Fruit fly (Drosophila melanogaster) whole organism, embryonic: ENCODE results near the gene SoxN.
A peak's percentile ranks its signal among the peaks of the same experiment; 100 is the strongest.

Experiments
- Ada2b ChIP-seq: fragments of 200-800 bp; sonication (Bioruptor generic); IDR thresholded peaks from 2 replicates; pipeline ENCODE4 v1.3.6; 2022; ENCODE audit warnings: missing biosample characterization, missing genetic modification characterization
- Antp ChIP-seq: fragments of 200-800 bp; sonication (Bioruptor generic); optimal IDR thresholded peaks from 3 replicates; lab custom pipeline; 2016; ENCODE audit warnings: missing biosample characterization, missing genetic modification characterization
- C15 ChIP-seq: fragments of 200-800 bp; sonication (Bioruptor generic); IDR thresholded peaks from 3 replicates; pipeline ENCODE4 v1.3.6; 2022; ENCODE audit warnings: missing biosample characterization, missing genetic modification characterization
- CG10543 ChIP-seq: fragments of 200-800 bp; sonication (Bioruptor generic); optimal IDR thresholded peaks from 3 replicates; lab custom pipeline; 2017; ENCODE audit warnings: missing biosample characterization, mild to moderate bottlenecking, missing genetic modification characterization, moderate library complexity
- CG11723 ChIP-seq: fragments of 200-800 bp; sonication (Bioruptor generic); optimal IDR thresholded peaks from 2 replicates; lab custom pipeline; 2017; ENCODE audit warnings: missing biosample characterization, mild to moderate bottlenecking, missing genetic modification characterization
- CG12659 ChIP-seq: fragments of 200-800 bp; sonication (Bioruptor generic); optimal IDR thresholded peaks from 3 replicates; lab custom pipeline; 2017; ENCODE audit warnings: mild to moderate bottlenecking, missing biosample characterization, missing genetic modification reagents, missing genetic modification characterization
- CG14667 ChIP-seq: fragments of 200-800 bp; sonication (Bioruptor generic); IDR thresholded peaks from 2 replicates; pipeline ENCODE4 v1.3.6; 2022; ENCODE audit warnings: missing biosample characterization, missing genetic modification characterization
- CG16813 ChIP-seq: fragments of 200-800 bp; sonication (Bioruptor generic); IDR thresholded peaks from 3 replicates; pipeline ENCODE4 v1.3.6; 2022; ENCODE audit warnings: missing biosample characterization, missing genetic modification characterization; ENCODE audit not compliant: partially characterized antibody
- CG17829 ChIP-seq: fragments of 200-800 bp; optimal IDR thresholded peaks from 2 replicates; lab custom pipeline; 2019; ENCODE audit warnings: missing biosample characterization, mild to moderate bottlenecking, missing genetic modification characterization, moderate library complexity
- CG1792 ChIP-seq: fragments of 200-800 bp; sonication (Bioruptor generic); optimal IDR thresholded peaks from 2 replicates; lab custom pipeline; 2016; ENCODE audit warnings: missing biosample characterization, missing genetic modification characterization
- CG18599 ChIP-seq: fragments of 200-800 bp; sonication (Bioruptor generic); optimal IDR thresholded peaks from 3 replicates; lab custom pipeline; 2017; ENCODE audit warnings: missing biosample characterization, missing genetic modification characterization, mild to moderate bottlenecking, moderate library complexity, missing genetic modification reagents
- CG30431 ChIP-seq: fragments of 200-800 bp; sonication (Bioruptor generic); optimal IDR thresholded peaks from 2 replicates; lab custom pipeline; 2017; ENCODE audit warnings: missing biosample characterization, missing genetic modification characterization
- CG4854 ChIP-seq: fragments of 200-800 bp; sonication (Bioruptor generic); optimal IDR thresholded peaks from 2 replicates; lab custom pipeline; 2016; ENCODE audit warnings: missing biosample characterization, missing genetic modification characterization, inconsistent platforms
- CG6689 ChIP-seq: fragments of 200-800 bp; sonication (Bioruptor generic); IDR thresholded peaks from 2 replicates; pipeline ENCODE4 v1.3.6; 2022; ENCODE audit warnings: missing biosample characterization, missing genetic modification characterization
- CG7745 ChIP-seq: fragments of 200-800 bp; sonication (Bioruptor generic); optimal IDR thresholded peaks from 2 replicates; lab custom pipeline; 2018; ENCODE audit warnings: missing biosample characterization, mild to moderate bottlenecking, missing genetic modification characterization, moderate library complexity
- CG8089 ChIP-seq: fragments of 200-800 bp; sonication (Bioruptor generic); optimal IDR thresholded peaks from 3 replicates; lab custom pipeline; 2016; ENCODE audit warnings: missing biosample characterization, missing genetic modification characterization
- CG8478 ChIP-seq: fragments of >200 bp; optimal IDR thresholded peaks from 2 replicates; lab custom pipeline; 2018
- Chrac-16 ChIP-seq: fragments of 200-800 bp; sonication (Bioruptor generic); optimal IDR thresholded peaks from 3 replicates; lab custom pipeline; 2016; ENCODE audit warnings: missing biosample characterization, missing genetic modification characterization
- CrebB ChIP-seq: fragments of 200-800 bp; sonication (Bioruptor generic); optimal IDR thresholded peaks from 3 replicates; lab custom pipeline; 2018; ENCODE audit warnings: missing biosample characterization, mild to moderate bottlenecking, missing genetic modification characterization
- Dek ChIP-seq: fragments of 200-800 bp; sonication (Bioruptor generic); optimal IDR thresholded peaks from 3 replicates; lab custom pipeline; 2019; ENCODE audit warnings: missing biosample characterization, mild to moderate bottlenecking, missing genetic modification characterization, moderate library complexity
- Dip3 ChIP-seq: fragments of 200-800 bp; sonication (Bioruptor generic); optimal IDR thresholded peaks from 3 replicates; lab custom pipeline; 2016; ENCODE audit warnings: missing biosample characterization, missing genetic modification characterization
- Dp ChIP-seq: fragments of 200-800 bp; sonication (Bioruptor generic); optimal IDR thresholded peaks from 2 replicates; lab custom pipeline; 2018; ENCODE audit warnings: missing biosample characterization, mild to moderate bottlenecking, missing genetic modification characterization, moderate library complexity
- Drgx ChIP-seq: fragments of 200-800 bp; sonication (Bioruptor generic); IDR thresholded peaks from 2 replicates; pipeline ENCODE4 v1.3.6; 2022; ENCODE audit warnings: missing biosample characterization, missing genetic modification characterization
- E2f2 ChIP-seq: fragments of 200-800 bp; sonication (Bioruptor generic); IDR thresholded peaks from 2 replicates; pipeline ENCODE4 v1.3.6; 2022; ENCODE audit warnings: missing biosample characterization, missing genetic modification characterization
- Fer2 ChIP-seq: fragments of 200-800 bp; sonication (Bioruptor generic); optimal IDR thresholded peaks from 2 replicates; lab custom pipeline; 2018; ENCODE audit warnings: missing biosample characterization, mild to moderate bottlenecking, missing genetic modification characterization, moderate library complexity
- Lim3 ChIP-seq: fragments of 200-800 bp; sonication (Bioruptor generic); IDR thresholded peaks from 2 replicates; pipeline ENCODE4 v1.3.6; 2022; ENCODE audit warnings: missing biosample characterization, missing genetic modification characterization
- Meics ChIP-seq: fragments of 200-800 bp; sonication (Bioruptor generic); optimal IDR thresholded peaks from 2 replicates; lab custom pipeline; 2017; ENCODE audit warnings: missing biosample characterization, mild to moderate bottlenecking, missing genetic modification characterization
- PHDP ChIP-seq: fragments of 200-800 bp; sonication (Bioruptor generic); optimal IDR thresholded peaks from 3 replicates; lab custom pipeline; 2018; ENCODE audit warnings: missing biosample characterization, mild to moderate bottlenecking, missing genetic modification characterization, moderate library complexity
- Pdp1 ChIP-seq, 2 experiments: fragments of 200-800 bp; sonication (Bioruptor generic); optimal IDR thresholded peaks; 3 replicates each; lab custom pipeline; 2016; ENCODE audit warnings: missing biosample characterization in 2 of 2, missing genetic modification characterization in 2 of 2, mild to moderate bottlenecking in 1 of 2, moderate library complexity in 1 of 2
- Vsx1 ChIP-seq: fragments of 200-800 bp; sonication (Bioruptor generic); optimal IDR thresholded peaks from 2 replicates; lab custom pipeline; 2017; ENCODE audit warnings: missing biosample characterization, mild to moderate bottlenecking, missing genetic modification characterization, missing genetic modification reagents
- ara ChIP-seq: fragments of 200-800 bp; sonication (Bioruptor generic); IDR thresholded peaks from 2 replicates; pipeline ENCODE4 v1.3.6; 2022; ENCODE audit warnings: missing biosample characterization, missing genetic modification characterization
- btn ChIP-seq: fragments of 200-800 bp; sonication (Bioruptor generic); optimal IDR thresholded peaks from 2 replicates; lab custom pipeline; 2016; ENCODE audit warnings: missing biosample characterization, missing genetic modification characterization
- dimm ChIP-seq: fragments of 200-800 bp; sonication (Bioruptor generic); IDR thresholded peaks from 2 replicates; pipeline ENCODE4 v1.3.6; 2022; ENCODE audit warnings: missing biosample characterization, missing genetic modification characterization
- eve ChIP-seq, 2 experiments: fragments of >200 bp; optimal IDR thresholded peaks; 2 replicates each; lab custom pipeline; 2017; ENCODE audit warnings: missing biosample characterization in 2 of 2, missing genetic modification characterization in 2 of 2
- fd64A ChIP-seq: fragments of 200-800 bp; sonication (Bioruptor generic); optimal IDR thresholded peaks from 3 replicates; lab custom pipeline; 2018; ENCODE audit warnings: missing biosample characterization, mild to moderate bottlenecking, missing genetic modification characterization
- ftz-f1 ChIP-seq: fragments of 200-800 bp; sonication (Bioruptor generic); optimal IDR thresholded peaks from 2 replicates; lab custom pipeline; 2016; ENCODE audit warnings: missing biosample characterization, missing genetic modification characterization
- gcm2 ChIP-seq: fragments of 200-800 bp; sonication (Bioruptor generic); optimal IDR thresholded peaks from 2 replicates; lab custom pipeline; 2016; ENCODE audit warnings: missing biosample characterization, missing genetic modification characterization
- kay ChIP-seq: fragments of 200-800 bp; sonication (Bioruptor generic); optimal IDR thresholded peaks from 2 replicates; lab custom pipeline; 2016; ENCODE audit warnings: missing biosample characterization, missing genetic modification characterization
- lola ChIP-seq, 3 experiments: fragments of >200 bp in 2 of 3; fragments of 200-800 bp in 1 of 3; sonication (Bioruptor generic) in 1 of 3; optimal IDR thresholded peaks; 2 replicates each; lab custom pipeline; 2017 to 2019; ENCODE audit warnings: missing biosample characterization in 3 of 3, missing genetic modification characterization in 3 of 3, mild to moderate bottlenecking in 1 of 3, moderate library complexity in 1 of 3
- mirr ChIP-seq: fragments of 200-800 bp; sonication (Bioruptor generic); optimal IDR thresholded peaks from 3 replicates; lab custom pipeline; 2018; ENCODE audit warnings: missing biosample characterization, mild to moderate bottlenecking, missing genetic modification characterization
- pzg ChIP-seq: fragments of 200-800 bp; sonication (Bioruptor generic); optimal IDR thresholded peaks from 3 replicates; lab custom pipeline; 2018; ENCODE audit warnings: missing biosample characterization, mild to moderate bottlenecking, missing genetic modification characterization, moderate library complexity
- row ChIP-seq: fragments of 200-800 bp; sonication (Bioruptor generic); IDR thresholded peaks from 3 replicates; pipeline ENCODE4 v1.3.6; 2022; ENCODE audit warnings: missing biosample characterization, missing genetic modification characterization
- sc ChIP-seq, 3 experiments: fragments of >200 bp in 2 of 3; fragments of 200-800 bp in 1 of 3; sonication (Bioruptor generic) in 1 of 3; optimal IDR thresholded peaks; 2 replicates in 2 of 3; 3 replicates in 1 of 3; lab custom pipeline; 2017; ENCODE audit warnings: mild to moderate bottlenecking in 1 of 3, missing biosample characterization in 1 of 3, missing genetic modification characterization in 1 of 3, missing genetic modification reagents in 1 of 3
- sd ChIP-seq: fragments of 200-800 bp; sonication (Bioruptor generic); optimal IDR thresholded peaks from 3 replicates; lab custom pipeline; 2018; ENCODE audit warnings: missing biosample characterization, mild to moderate bottlenecking, missing genetic modification characterization, moderate library complexity
- sens ChIP-seq: fragments of 200-800 bp; sonication (Bioruptor generic); peaks from one replicate; lab custom pipeline; 2016; ENCODE audit warnings: missing biosample characterization, missing genetic modification characterization
- slp2 ChIP-seq: fragments of 200-800 bp; sonication (Bioruptor generic); optimal IDR thresholded peaks from 2 replicates; lab custom pipeline; 2016; ENCODE audit warnings: missing biosample characterization, missing genetic modification characterization
- sob ChIP-seq: fragments of 200-800 bp; sonication (Bioruptor generic); IDR thresholded peaks from 2 replicates; pipeline ENCODE4 v1.3.6; 2022; ENCODE audit warnings: missing biosample characterization, missing genetic modification characterization
- stc ChIP-seq: fragments of 200-800 bp; sonication (Bioruptor generic); IDR thresholded peaks from 2 replicates; pipeline ENCODE4 v1.3.6; 2022; ENCODE audit warnings: missing biosample characterization, missing genetic modification characterization
- toy ChIP-seq: fragments of 200-800 bp; sonication (Bioruptor generic); IDR thresholded peaks from 2 replicates; pipeline ENCODE4 v1.3.6; 2022; ENCODE audit warnings: missing biosample characterization, missing genetic modification characterization
- wdn ChIP-seq: fragments of 200-800 bp; sonication (Bioruptor generic); IDR thresholded peaks from 2 replicates; pipeline ENCODE4 v1.3.6; 2022; ENCODE audit warnings: missing biosample characterization, missing genetic modification characterization
- wor ChIP-seq: fragments of 200-800 bp; sonication (Bioruptor generic); IDR thresholded peaks from 2 replicates; pipeline ENCODE4 v1.3.6; 2022; ENCODE audit warnings: missing biosample characterization, missing genetic modification characterization

The SoxN gene

DNA sequence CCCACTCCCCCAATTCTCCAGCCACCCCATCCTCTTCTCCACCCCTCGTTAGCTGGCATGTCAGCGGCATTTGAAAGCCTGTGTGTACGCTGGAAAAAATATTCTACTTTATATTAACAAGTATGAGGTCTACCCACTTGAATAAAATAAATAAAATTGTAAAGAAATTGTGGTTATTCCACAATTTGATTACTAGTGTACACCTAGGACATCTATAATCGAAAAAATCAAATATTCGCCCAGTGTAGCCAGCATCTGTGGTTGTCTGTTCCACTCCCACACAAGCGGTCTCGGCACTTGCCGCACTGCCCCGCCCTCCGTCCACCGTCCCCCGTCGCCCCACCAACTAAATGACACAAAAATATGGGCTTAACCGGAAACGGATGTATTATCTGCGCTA is 35.3 kb downstream of the SoxN start (continued):
- TF ChIP-seq CG30431: peak; percentile 42
- no peak for TF ChIP-seq CG7745
- TF ChIP-seq Chrac-16 (GFP tag; lab: Kevin White, UChicago): peak; percentile 45
- TF ChIP-seq toy (GFP tag; lab: Robert Waterston, UW): peak; percentile 48
- TF ChIP-seq mirr (GFP tag; lab: Kevin White, UChicago): no peak
- TF ChIP-seq sens: peak; percentile 90
- TF ChIP-seq eve (GFP tag; optimal IDR thresholded peaks at IDR 0.05; lab: Kevin White, UChicago): peak in 1 of 2 experiments; percentile 77
- peak; percentile 75 for TF ChIP-seq CG17829 (tag; lab: Kevin White, UChicago)
- TF ChIP-seq Dek: peak; percentile 9
- TF ChIP-seq kay (GFP tag; lab: Kevin White, UChicago): peak; percentile 13
- TF ChIP-seq Drgx (GFP tag; lab: Robert Waterston, UW): no peak
- TF ChIP-seq CG4854 (GFP tag; lab: Kevin White, UChicago): no peak
- TF ChIP-seq stc (GFP tag; lab: Robert Waterston, UW): peak; percentile 73; the same call in 1 of the 2 replicates
- no peak for TF ChIP-seq CG10543 (GFP tag; lab: Kevin White, UChicago)
- peak; percentile 9 for TF ChIP-seq CrebB (tag; lab: Kevin White, UChicago)
- no peak for TF ChIP-seq C15 (GFP tag; lab: Robert Waterston, UW)
- TF ChIP-seq CG8478 (lab: Kevin White, UChicago): no peak
- no peak for TF ChIP-seq sd (tag; lab: Kevin White, UChicago)
- TF ChIP-seq gcm2 (GFP tag; lab: Kevin White, UChicago): no peak
- peak; percentile 59; the same call in 1 of the 2 replicates for TF ChIP-seq wor (GFP tag; lab: Robert Waterston, UW)
- TF ChIP-seq Antp (GFP tag; lab: Kevin White, UChicago): peak; percentile 18
- TF ChIP-seq sc (optimal IDR thresholded peaks at IDR 0.05; lab: Kevin White, UChicago): no peak
- peak; percentile 32 for TF ChIP-seq sc (GFP tag; optimal IDR thresholded peaks at IDR 0.05; lab: Kevin White, UChicago)
- no peak for TF ChIP-seq CG16813 (GFP tag; lab: Robert Waterston, UW)
- TF ChIP-seq CG12659 (GFP tag; lab: Kevin White, UChicago): peak; percentile 35
- no peak for TF ChIP-seq ftz-f1 (GFP tag; lab: Kevin White, UChicago)
- TF ChIP-seq Fer2 (tag; lab: Kevin White, UChicago): peak; percentile 11
- TF ChIP-seq wdn (GFP tag; lab: Robert Waterston, UW): peak; percentile 15; the same call in 1 of the 2 replicates
- TF ChIP-seq Dip3 (GFP tag; lab: Kevin White, UChicago): no peak
- TF ChIP-seq ara (GFP tag; lab: Robert Waterston, UW): peak; percentile 77
- peak; percentile 84 for TF ChIP-seq CG14667
- peak; percentile 81 for TF ChIP-seq CG6689 (GFP tag; lab: Robert Waterston, UW)
- peak; percentile 10 for TF ChIP-seq CG11723
- peak; percentile 57 for TF ChIP-seq fd64A (GFP tag; lab: Kevin White, UChicago)
- no peak for TF ChIP-seq Vsx1 (GFP tag; lab: Kevin White, UChicago)
- TF ChIP-seq btn (GFP tag; lab: Kevin White, UChicago): no peak
- TF ChIP-seq lola (GFP tag; optimal IDR thresholded peaks at IDR 0.05; lab: Kevin White, UChicago): peak in 1 of 3 experiments; percentile 78
- peak; percentile 19 for TF ChIP-seq CG1792 (GFP tag; lab: Kevin White, UChicago)
- TF ChIP-seq row (GFP tag; lab: Robert Waterston, UW): peak; percentile 84
- TF ChIP-seq E2f2 (GFP tag; lab: Robert Waterston, UW): peak; percentile 39; the same call in 1 of the 2 replicates
- TF ChIP-seq dimm (GFP tag; lab: Robert Waterston, UW): no peak
- TF ChIP-seq sob (GFP tag; lab: Robert Waterston, UW): peak; percentile 66; the same call in 1 of the 2 replicates
- TF ChIP-seq Dp: no peak
- TF ChIP-seq Meics (GFP tag; lab: Kevin White, UChicago): peak; percentile 47
- TF ChIP-seq Lim3 (GFP tag; lab: Robert Waterston, UW): no peak
- peak; percentile 56 for TF ChIP-seq PHDP (tag; lab: Kevin White, UChicago)
- peak; percentile 66 for TF ChIP-seq Ada2b (GFP tag; lab: Robert Waterston, UW)
- TF ChIP-seq slp2 (GFP tag; lab: Kevin White, UChicago): no peak
- peak; percentile 77 for TF ChIP-seq CG18599 (GFP tag; lab: Kevin White, UChicago)
- TF ChIP-seq pzg (GFP tag; lab: Kevin White, UChicago): no peak
- peak in 1 of 2 experiments; percentile 53 for TF ChIP-seq Pdp1 (GFP tag; optimal IDR thresholded peaks at IDR 0.05; lab: Kevin White, UChicago)
- TF ChIP-seq CG8089: no peak
